Worm (Caenorhabditis elegans) whole organism, dauer: ENCODE measurements around the gene K03B8.8.
"Not testable (repeated sequence)": the region's sequence is repeated elsewhere in the genome, so short reads cannot be mapped to it uniquely, and the experiment has no call there.

Experiments used
- unc-62 ChIP-seq: sonication (generic microtip); optimal IDR thresholded peaks from 2 replicates; lab custom pipeline; 2017; ENCODE audit warnings: missing biosample characterization, missing genetic modification reagents, missing genetic modification characterization

Gene K03B8.8

DNA sequence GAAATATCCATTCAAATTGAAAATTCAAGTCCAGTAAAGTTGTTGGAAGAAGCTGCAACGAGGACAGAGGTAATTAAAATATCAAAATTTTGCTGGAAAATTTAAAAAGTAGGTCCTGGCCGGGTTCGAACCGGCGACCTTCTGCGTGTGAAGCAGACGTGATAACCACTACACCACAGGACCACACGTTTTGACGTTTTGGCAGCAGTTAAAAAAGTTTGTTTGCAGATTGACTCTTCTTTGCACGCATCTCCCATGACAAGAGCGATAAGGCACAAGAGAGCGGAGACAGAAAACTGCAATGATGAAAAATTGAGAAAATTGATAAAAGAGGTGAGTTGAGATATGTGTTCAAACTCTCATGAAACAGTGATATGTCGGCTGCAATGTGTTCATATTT lies 1.3 kb upstream of the K03B8.8 start:
- TF ChIP-seq unc-62: no peak

- no peak for TF ChIP-seq unc-62
Measured at ce11 chrV:11407251-11407650, 3.6 kb downstream of the K03B8.8 start, which contains the start of gene K03B8.6. K03B8.6 (plus strand) TSS chrV:11407584.

DNA sequence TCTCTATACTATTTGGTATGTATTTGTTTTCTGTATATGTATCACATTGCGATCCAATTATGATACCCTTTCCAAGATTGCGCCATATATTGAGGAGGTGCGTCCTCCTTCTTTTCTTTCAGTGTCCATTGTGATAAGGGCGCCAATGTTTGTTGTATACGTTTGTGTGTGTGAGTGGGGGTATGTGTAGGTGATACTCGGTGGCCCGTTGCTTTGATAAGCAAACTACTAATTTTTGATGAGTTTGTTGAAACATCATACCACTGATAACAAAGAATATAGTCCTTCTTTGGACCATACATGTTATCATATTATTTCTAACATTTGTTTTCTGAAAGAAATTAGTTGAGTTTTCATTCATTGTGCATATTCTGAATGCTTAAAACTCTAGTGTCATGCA lies 7.1 kb downstream of the K03B8.8 start:
- TF ChIP-seq unc-62: no peak

DNA sequence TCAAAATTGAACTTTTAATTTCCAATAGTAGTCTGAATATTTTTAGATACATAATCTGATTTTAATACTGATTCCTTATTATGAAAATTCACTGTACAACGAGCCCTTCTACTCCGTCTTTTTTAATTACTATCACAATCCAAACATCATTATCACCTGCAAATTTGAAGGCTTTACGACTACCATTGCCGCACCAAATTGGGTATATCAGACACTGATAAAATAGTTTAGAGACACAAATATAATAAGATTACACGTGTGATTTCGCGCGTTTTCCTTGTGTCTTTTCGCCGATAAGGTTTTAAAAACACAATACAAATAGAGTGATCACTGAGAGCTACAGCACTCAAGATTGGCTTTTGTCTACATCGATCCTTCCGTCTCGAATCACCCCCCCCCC lies 7.7 kb downstream of the K03B8.8 start:
- no peak for TF ChIP-seq unc-62

ce11 chrV:11402610-11403009 lies 8.2 kb downstream of the K03B8.8 start, which contains the start of gene nas-19:
nas-19 (minus strand) TSS chrV:11402710.
- no peak for TF ChIP-seq unc-62

- TF ChIP-seq unc-62: no peak
Measured at ce11 chrV:11398616-11399015, 12.2 kb downstream of the K03B8.8 start, which contains the start of gene nas-17. nas-17 (plus strand) TSS chrV:11398916.

ce11 chrV:11396134-11396533 lies 14.7 kb downstream of the K03B8.8 start, which contains the start of gene nas-18:
nas-18 (plus strand) TSS chrV:11396434.
- TF ChIP-seq unc-62: not testable (repeated sequence)

DNA sequence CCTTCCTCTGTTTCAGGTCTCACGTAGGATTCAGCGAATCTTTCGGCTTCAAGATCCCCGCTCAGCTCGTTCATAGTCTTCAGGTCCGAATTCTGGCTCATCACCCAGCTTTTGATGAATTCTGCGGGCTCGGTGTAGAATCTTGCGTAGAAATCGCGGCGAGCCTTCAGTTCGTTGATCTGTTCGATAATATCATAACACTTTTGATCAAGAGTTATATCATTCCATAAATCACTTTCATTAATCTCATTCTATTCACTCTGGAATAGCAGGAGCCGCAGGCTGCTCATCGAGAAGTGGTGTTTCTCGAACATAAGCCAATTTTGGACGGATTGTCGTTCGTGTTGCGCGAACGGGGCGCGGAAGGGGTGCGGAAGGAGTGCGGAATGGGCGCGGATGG lies 15.8 kb downstream of the K03B8.8 start, which contains the start of gene K03B8.4:
TSS of gene K03B8.4 (minus strand) at position 101 of the 400 bp plus-strand sequence.
- not testable (repeated sequence) for TF ChIP-seq unc-62

DNA sequence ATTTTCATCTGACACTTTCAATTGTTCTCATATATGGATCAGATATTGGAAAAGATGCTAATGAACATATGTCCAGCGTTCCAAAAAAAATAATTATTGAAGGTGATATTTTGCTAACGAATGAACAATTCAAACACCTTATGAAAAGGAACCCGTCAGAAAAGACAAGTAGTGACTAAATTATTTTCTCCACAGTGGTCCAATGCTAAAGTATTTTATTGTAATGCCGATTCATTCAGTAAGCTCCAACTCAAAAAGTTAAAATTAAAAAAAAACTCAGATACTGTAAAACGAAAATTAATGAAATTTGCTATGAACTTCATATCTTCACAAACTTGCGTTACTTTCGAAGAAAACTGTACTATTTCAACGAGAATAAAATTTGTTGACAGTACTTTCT lies 18.8 kb downstream of the K03B8.8 start, which contains the start of gene nas-16:
TSS of gene nas-16 (plus strand) at position 301 of the 400 bp plus-strand sequence.
- no peak for TF ChIP-seq unc-62

ce11 chrV:11390394-11390793 lies 20.4 kb downstream of the K03B8.8 start, which contains the start of the genes K03B8.11 and K03B8.14:
K03B8.11 (minus strand) TSS chrV:11390494.
K03B8.14 (plus strand) TSS chrV:11390503.
- no peak for TF ChIP-seq unc-62

- TF ChIP-seq unc-62: no peak
Measured at ce11 chrV:11389776-11390175, 21.0 kb downstream of the K03B8.8 start, which contains the start of gene col-155. col-155 (minus strand) TSS chrV:11389876.

ce11 chrV:11386428-11386827 lies 24.4 kb downstream of the K03B8.8 start, which contains the start of gene F55C10.4:
F55C10.4 (plus strand) TSS chrV:11386728.
- TF ChIP-seq unc-62: no peak

DNA sequence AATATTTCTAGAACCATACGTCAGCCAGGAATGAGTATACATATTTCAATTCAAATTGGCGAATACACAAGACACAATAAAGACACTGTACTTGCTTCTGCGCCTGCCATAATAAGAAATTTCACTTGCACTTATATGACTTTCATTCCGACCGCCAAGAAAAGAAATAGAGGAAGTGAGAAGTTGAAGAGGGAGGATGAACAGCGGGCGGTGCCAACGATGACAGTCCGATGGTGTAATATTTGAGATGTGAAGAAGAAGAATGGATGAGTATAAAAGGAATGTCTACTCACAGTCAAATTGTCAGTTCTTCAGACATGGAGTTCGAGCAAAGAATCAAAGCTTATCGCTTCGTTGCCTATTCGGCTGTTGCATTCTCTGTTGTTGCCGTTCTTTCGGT lies 25.7 kb downstream of the K03B8.8 start, which contains the start of gene col-154:
TSS of gene col-154 (plus strand) at position 301 of the 400 bp plus-strand sequence.
- TF ChIP-seq unc-62: no peak

ce11 chrV:11383032-11383431 lies 27.8 kb downstream of the K03B8.8 start, which contains the start of gene F55C10.5:
F55C10.5 (plus strand) TSS chrV:11383105.
- TF ChIP-seq unc-62: no peak

DNA sequence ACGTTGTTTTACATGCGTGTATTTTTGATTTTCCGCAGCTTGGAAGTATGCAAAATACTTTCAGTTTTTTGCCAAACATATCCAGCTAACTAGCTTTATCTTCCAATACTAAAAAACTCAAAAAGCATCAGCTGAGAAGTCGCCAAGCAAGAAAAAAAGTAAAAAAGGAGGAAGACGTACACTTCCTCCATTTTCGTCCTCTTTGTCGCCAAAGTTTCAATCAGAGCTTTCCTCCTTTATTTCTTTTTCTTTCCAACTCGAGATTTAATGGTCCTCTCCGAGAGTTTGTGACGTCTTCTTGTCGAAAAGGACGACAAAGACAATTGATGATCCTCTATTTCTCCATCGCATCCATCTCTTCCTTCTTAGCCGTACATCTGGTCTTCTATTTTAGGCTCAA lies 30.2 kb downstream of the K03B8.8 start:
- TF ChIP-seq unc-62: no peak

- no peak for TF ChIP-seq unc-62
Measured at ce11 chrV:11379341-11379740, 31.5 kb downstream of the K03B8.8 start.

DNA sequence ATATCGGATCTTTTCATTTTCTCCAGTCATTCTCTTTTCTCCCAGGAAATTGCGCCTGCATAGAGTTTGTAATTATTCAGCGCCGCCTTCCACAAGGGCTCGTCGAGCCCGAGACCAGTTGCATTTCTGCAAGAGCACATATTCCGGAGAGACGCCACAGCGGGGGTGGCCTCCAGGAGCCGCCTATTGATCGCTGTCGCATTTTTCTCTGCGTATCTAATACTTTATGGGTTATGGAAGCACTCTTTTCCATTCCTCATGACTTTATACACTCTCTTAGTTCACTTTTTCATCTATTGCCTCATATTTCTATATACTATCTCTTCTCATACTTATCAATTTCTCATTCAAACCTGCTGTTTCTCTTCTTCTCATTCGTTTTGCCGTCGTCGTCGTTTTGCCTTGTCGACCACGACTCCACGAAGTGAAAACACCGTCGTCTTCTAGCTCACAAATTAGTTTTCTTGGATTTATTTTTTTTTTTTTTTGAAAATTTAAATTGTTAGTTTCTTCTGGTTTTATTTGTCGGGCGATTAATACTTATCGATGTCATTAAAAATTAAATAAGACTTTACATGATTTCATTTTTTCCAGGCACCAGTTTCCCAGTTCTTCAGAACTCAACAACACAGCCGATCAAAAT lies 35.5 kb downstream of the K03B8.8 start, which contains the start of gene cnb-1:
TSS of gene cnb-1 (plus strand) at position 593 of the 643 bp plus-strand sequence.
- no peak for TF ChIP-seq unc-62

DNA sequence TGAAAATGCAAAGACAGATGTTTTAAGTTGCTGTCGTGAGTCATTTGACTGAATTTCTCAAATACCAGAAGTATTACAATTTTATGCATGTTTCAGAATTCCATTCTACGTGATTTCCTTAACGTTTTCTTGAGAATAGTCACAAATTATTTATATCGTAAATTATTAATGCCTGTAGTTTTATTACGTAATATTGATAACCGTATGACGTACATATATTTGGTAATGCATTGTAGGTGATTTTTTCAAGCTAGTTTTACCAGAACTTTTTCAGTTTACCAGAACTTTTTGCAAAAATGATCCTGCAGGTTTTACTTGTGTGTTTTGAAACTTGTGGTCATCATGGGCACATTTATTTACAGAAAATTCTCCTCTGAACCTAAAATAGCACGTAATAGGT lies 36.9 kb downstream of the K03B8.8 start:
- TF ChIP-seq unc-62: no peak
